Worm (Caenorhabditis elegans): ENCODE data around the gene tbc-13.
A peak's percentile ranks its signal among the peaks of the same experiment; 100 is the strongest.

Gene tbc-13

DNA sequence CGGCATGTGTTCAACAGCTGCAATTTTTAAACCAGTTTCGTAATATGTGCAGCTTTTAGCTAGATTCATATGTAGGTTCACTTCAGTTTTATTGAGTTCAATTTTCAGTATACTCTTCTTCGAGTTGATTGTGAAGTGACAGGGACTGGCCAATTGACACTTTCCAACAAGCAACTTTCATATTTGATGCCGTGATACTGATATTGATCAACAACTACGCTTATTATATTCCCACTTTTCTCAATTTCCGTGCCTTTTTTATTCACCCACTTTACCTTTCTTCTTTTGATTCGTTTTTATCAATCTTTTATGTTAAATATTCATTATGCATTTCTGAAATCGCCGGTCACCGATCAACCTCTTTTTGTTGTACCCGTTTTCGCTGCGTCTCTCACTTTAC, 771 bp upstream of the tbc-13 start:
- no peak for TF ChIP-seq ztf-11 (tag; optimal IDR thresholded peaks at IDR 0.05)
- no peak for TF ChIP-seq nhr-76 (tag; optimal IDR thresholded peaks at IDR 0.05)
- no peak for TF ChIP-seq unc-39 (tag; optimal IDR thresholded peaks at IDR 0.05)
- TF ChIP-seq zip-8 (tag; optimal IDR thresholded peaks at IDR 0.05) = no peak
- TF ChIP-seq sptf-1 (tag; optimal IDR thresholded peaks at IDR 0.05) = no peak
- TF ChIP-seq nhr-28 (tag; optimal IDR thresholded peaks at IDR 0.05) = no peak
- TF ChIP-seq bed-3 (GFP tag; optimal IDR thresholded peaks at IDR 0.05) = no peak
- no peak for TF ChIP-seq tbx-8 (GFP tag; optimal IDR thresholded peaks at IDR 0.05)
- TF ChIP-seq mab-5 (tag; optimal IDR thresholded peaks at IDR 0.05) = no peak
- no peak for TF ChIP-seq ham-2 (GFP tag; optimal IDR thresholded peaks at IDR 0.05)
- no peak for TF ChIP-seq sem-2 (GFP tag; optimal IDR thresholded peaks at IDR 0.05)
- TF ChIP-seq ceh-39 (tag; optimal IDR thresholded peaks at IDR 0.05) = no peak

DNA sequence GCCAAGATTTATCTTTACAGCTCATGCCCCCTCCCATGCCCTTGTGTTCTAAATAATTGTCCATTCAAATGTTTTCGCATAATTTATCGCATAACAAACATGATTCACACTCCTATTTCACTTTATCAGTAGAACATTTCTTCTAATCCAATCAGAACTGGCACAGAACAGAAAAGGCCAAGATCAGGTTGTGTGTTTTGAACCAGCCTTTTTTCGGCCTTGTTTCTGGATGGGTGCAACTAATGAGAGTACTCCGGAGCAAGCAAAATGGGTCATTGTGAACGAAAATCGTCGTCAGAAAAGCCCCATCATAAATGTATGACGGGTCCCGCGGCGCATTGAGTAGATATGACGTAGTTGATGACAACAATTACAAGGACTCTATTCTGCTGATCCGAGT, 6.3 kb downstream of the tbc-13 start:
- TF ChIP-seq mls-2 (tag; optimal IDR thresholded peaks at IDR 0.05) (no peak), ztf-11 (tag; optimal IDR thresholded peaks at IDR 0.05) (no peak), ces-1 (GFP tag; optimal IDR thresholded peaks at IDR 0.05) (no peak), zip-8 (tag; optimal IDR thresholded peaks at IDR 0.05) (no peak), nhr-28 (tag; optimal IDR thresholded peaks at IDR 0.05) (no peak), lsy-2 (tag; optimal IDR thresholded peaks at IDR 0.05) (no peak), cnd-1 (tag; optimal IDR thresholded peaks at IDR 0.05) (no peak), bed-3 (GFP tag; optimal IDR thresholded peaks at IDR 0.05) (no peak), mep-1 (tag; optimal IDR thresholded peaks at IDR 0.05) (no peak), unc-62 (GFP tag; optimal IDR thresholded peaks at IDR 0.05) (no peak), nhr-12 (tag; optimal IDR thresholded peaks at IDR 0.05) (no peak), mab-5 (tag; optimal IDR thresholded peaks at IDR 0.05) (no peak), M03D4.4 (tag; optimal IDR thresholded peaks at IDR 0.05) (no peak), nhr-2 (tag; optimal IDR thresholded peaks at IDR 0.05) (no peak), ham-2 (GFP tag; optimal IDR thresholded peaks at IDR 0.05) (no peak), pha-4 (tag; optimal IDR thresholded peaks at IDR 0.05) (no peak), elt-1 (tag; optimal IDR thresholded peaks at IDR 0.05; ENCODE audit: borderline replicate concordance, insufficient read depth) (no peak), tbx-8 (GFP tag; optimal IDR thresholded peaks at IDR 0.05) (no peak)

DNA sequence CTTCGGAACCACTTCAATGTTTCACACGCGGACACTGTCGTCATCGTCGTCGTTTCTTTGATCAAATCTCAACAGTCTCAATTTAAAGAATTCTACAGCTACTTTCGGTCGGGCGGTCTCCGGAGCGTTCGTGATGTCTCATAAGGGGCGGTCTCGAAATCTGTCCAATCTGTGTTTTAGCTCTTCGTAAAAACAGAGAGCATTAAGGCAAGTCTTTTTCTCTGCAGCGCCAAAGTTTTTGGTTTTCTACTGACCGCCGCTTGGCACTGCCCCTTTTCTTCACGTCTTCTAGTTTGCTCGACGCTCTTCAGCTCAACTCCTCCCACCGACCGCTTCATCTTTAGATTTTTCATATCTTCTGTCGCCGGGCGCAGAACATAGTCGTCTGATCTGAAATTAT, 7.6 kb downstream of the tbc-13 start, which contains the start of gene lips-1:
Gene lips-1, plus strand, starts transcription at position 301 of the 400 bp plus-strand sequence.
- TF ChIP-seq ces-1 (GFP tag; optimal IDR thresholded peaks at IDR 0.05) (no peak), ceh-43 (GFP tag; optimal IDR thresholded peaks at IDR 0.05) (no peak), ham-2 (GFP tag; optimal IDR thresholded peaks at IDR 0.05) (no peak), sem-2 (GFP tag; optimal IDR thresholded peaks at IDR 0.05) (no peak), unc-39 (tag; optimal IDR thresholded peaks at IDR 0.05) (no peak), ceh-39 (tag; optimal IDR thresholded peaks at IDR 0.05) (no peak), unc-62 (GFP tag; optimal IDR thresholded peaks at IDR 0.05) (no peak), lsy-2 (tag; optimal IDR thresholded peaks at IDR 0.05) (no peak), blmp-1 (tag; optimal IDR thresholded peaks at IDR 0.05) (no peak), ztf-11 (tag; optimal IDR thresholded peaks at IDR 0.05) (no peak), zip-8 (tag; optimal IDR thresholded peaks at IDR 0.05) (no peak), mab-5 (tag; optimal IDR thresholded peaks at IDR 0.05) (no peak), elt-1 (tag; optimal IDR thresholded peaks at IDR 0.05; ENCODE audit: borderline replicate concordance, insufficient read depth) (no peak), hlh-1 (tag; optimal IDR thresholded peaks at IDR 0.05) (no peak), unc-120 (tag; optimal IDR thresholded peaks at IDR 0.05; ENCODE audit: poor library complexity, severe bottlenecking) (no peak), M03D4.4 (tag; optimal IDR thresholded peaks at IDR 0.05) (no peak)

DNA sequence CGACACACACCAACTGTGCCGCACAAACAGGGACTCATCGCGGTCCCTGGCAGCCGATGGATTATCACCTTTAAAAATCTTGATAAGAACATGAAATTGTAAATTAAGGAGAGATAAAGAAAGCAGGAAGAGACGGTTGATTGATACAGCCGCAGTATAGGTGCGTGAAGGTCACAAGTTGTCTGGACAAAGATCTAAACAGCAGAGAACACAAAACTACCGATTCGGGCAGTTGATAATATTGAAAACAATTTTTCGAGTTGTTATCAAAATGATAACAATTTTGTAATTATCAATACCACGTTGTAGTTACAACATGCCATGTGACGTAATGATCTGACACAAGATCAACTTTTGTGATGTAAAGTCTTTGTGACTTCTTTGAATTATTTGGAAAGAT, 15.9 kb downstream of the tbc-13 start:
- no peak for TF ChIP-seq tbx-8 (GFP tag; optimal IDR thresholded peaks at IDR 0.05)
- no peak for TF ChIP-seq ceh-43 (GFP tag; optimal IDR thresholded peaks at IDR 0.05)
- TF ChIP-seq M03D4.4 (tag; optimal IDR thresholded peaks at IDR 0.05) = no peak
- TF ChIP-seq elt-3 (tag; optimal IDR thresholded peaks at IDR 0.05) = peak; percentile 64
- TF ChIP-seq elt-1 (tag; optimal IDR thresholded peaks at IDR 0.05; ENCODE audit: borderline replicate concordance, insufficient read depth) = peak; percentile 99
- peak; percentile 16 for TF ChIP-seq zip-8 (tag; optimal IDR thresholded peaks at IDR 0.05)
- no peak for TF ChIP-seq snpc-4 (tag; optimal IDR thresholded peaks at IDR 0.05)
- no peak for TF ChIP-seq nhr-2 (tag; optimal IDR thresholded peaks at IDR 0.05)
- peak; percentile 67 for TF ChIP-seq ham-2 (GFP tag; optimal IDR thresholded peaks at IDR 0.05)

DNA sequence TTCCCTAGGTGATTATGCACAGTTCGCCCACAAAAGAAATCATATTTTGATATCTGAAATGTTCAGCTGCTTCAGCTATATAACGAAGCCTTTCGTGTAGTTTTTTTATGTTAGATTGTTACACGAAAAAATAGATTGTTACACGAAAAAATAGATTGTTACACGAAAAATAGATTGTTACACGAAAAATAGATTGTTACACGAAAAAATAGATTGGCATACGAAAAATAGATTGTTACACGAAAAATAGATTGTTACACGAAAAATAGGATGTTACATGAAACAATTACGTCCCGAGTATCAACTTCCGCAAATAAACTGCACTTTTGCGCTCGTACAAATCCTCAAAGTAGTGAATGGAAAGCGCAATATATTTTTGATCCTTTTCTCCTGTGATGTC, 17.7 kb downstream of the tbc-13 start:
- TF ChIP-seq M03D4.4 (tag; optimal IDR thresholded peaks at IDR 0.05) = peak; percentile 22

All from whole organism, mixed stage, embryonic.